Fruit fly (Drosophila melanogaster) whole organism, prepupa: ENCODE data around the gene Pak.

Experiments used
- Blimp-1 ChIP-seq: fragments of 200-800 bp; sonication (Bioruptor generic); optimal IDR thresholded peaks from 3 replicates; lab custom pipeline; 2017; ENCODE audit warnings: missing biosample characterization, missing genetic modification characterization, mild to moderate bottlenecking, moderate library complexity, missing genetic modification reagents
- CG16779 ChIP-seq: fragments of 200-800 bp; sonication (Bioruptor generic); optimal IDR thresholded peaks from 3 replicates; lab custom pipeline; 2017; ENCODE audit warnings: missing biosample characterization, mild to moderate bottlenecking, missing genetic modification characterization
- CG6276 ChIP-seq: fragments of 200-800 bp; sonication (Bioruptor generic); optimal IDR thresholded peaks from 2 replicates; lab custom pipeline; 2017; ENCODE audit warnings: missing biosample characterization, mild to moderate bottlenecking, missing genetic modification characterization
- CG6854 ChIP-seq: fragments of 200-800 bp; sonication (Bioruptor generic); optimal IDR thresholded peaks from 2 replicates; lab custom pipeline; 2017; ENCODE audit warnings: missing biosample characterization, mild to moderate bottlenecking, missing genetic modification characterization
- Eip75B ChIP-seq: fragments of 200-800 bp; sonication (Bioruptor generic); optimal IDR thresholded peaks from 3 replicates; lab custom pipeline; 2016; ENCODE audit warnings: missing biosample characterization, missing genetic modification characterization
- Eip93F ChIP-seq: fragments of 200-800 bp; sonication (Bioruptor generic); optimal IDR thresholded peaks from 2 replicates; lab custom pipeline; 2016; ENCODE audit warnings: missing biosample characterization, mild to moderate bottlenecking, missing genetic modification characterization
- OdsH ChIP-seq: fragments of 200-800 bp; sonication (Bioruptor generic); optimal IDR thresholded peaks from 3 replicates; lab custom pipeline; 2016; ENCODE audit warnings: missing biosample characterization, missing genetic modification characterization
- acj6 ChIP-seq: fragments of 200-800 bp; sonication (Bioruptor generic); optimal IDR thresholded peaks from 3 replicates; lab custom pipeline; 2016; ENCODE audit warnings: missing biosample characterization, missing genetic modification characterization
- cyc ChIP-seq: fragments of 200-800 bp; sonication (Bioruptor generic); optimal IDR thresholded peaks from 3 replicates; lab custom pipeline; 2016; ENCODE audit warnings: missing biosample characterization, missing genetic modification characterization
- eg ChIP-seq: fragments of 200-800 bp; sonication (Bioruptor generic); IDR thresholded peaks from 3 replicates; pipeline ENCODE4 v1.3.6; 2022; ENCODE audit warnings: missing biosample characterization, missing genetic modification characterization
- esn ChIP-seq: fragments of 200-800 bp; sonication (Bioruptor generic); optimal IDR thresholded peaks from 2 replicates; lab custom pipeline; 2016; ENCODE audit warnings: missing biosample characterization, mild to moderate bottlenecking, missing genetic modification characterization, moderate library complexity
- net ChIP-seq: fragments of 200-800 bp; sonication (Bioruptor generic); optimal IDR thresholded peaks from 3 replicates; lab custom pipeline; 2016; ENCODE audit warnings: missing biosample characterization, missing genetic modification characterization
- pdm3 ChIP-seq: fragments of 200-800 bp; sonication (Bioruptor generic); optimal IDR thresholded peaks from 3 replicates; lab custom pipeline; 2016; ENCODE audit warnings: missing biosample characterization, missing genetic modification characterization

- no peak for TF ChIP-seq Blimp-1 (GFP tag; lab: Kevin White, UChicago)
- TF ChIP-seq cyc: peak; percentile 73
- no peak for TF ChIP-seq Eip93F
- peak; percentile 71 for TF ChIP-seq pdm3 (GFP tag; lab: Kevin White, UChicago)
- TF ChIP-seq eg (GFP tag; lab: Robert Waterston, UW): peak; percentile 93
- peak; percentile 69 for TF ChIP-seq net (GFP tag; lab: Kevin White, UChicago)
- TF ChIP-seq CG16779 (tag; lab: Kevin White, UChicago): peak; percentile 53
- TF ChIP-seq esn: peak; percentile 74
- TF ChIP-seq OdsH (GFP tag; lab: Kevin White, UChicago): peak; percentile 76
- peak; percentile 78 for TF ChIP-seq Eip75B (GFP tag; lab: Kevin White, UChicago)
- peak; percentile 74 for TF ChIP-seq CG6276
- peak; percentile 78 for TF ChIP-seq acj6 (GFP tag; lab: Kevin White, UChicago)
- no peak for TF ChIP-seq CG6854
These were observed 53.5 kb downstream of the Pak start for dm6 chr3R:6404174-6404573.
